Fruit fly (Drosophila melanogaster) Kc167 (cell line): ENCODE measurements around the gene dl.

Experiments used
- Myc ChIP-seq: fragments of >200 bp; optimal IDR thresholded peaks from 2 replicates; lab custom pipeline; 2017; ENCODE audit warnings: missing external identifiers
- Sin3A ChIP-seq: fragments of >200 bp; optimal IDR thresholded peaks from 2 replicates; lab custom pipeline; 2018; ENCODE audit warnings: missing external identifiers
- h ChIP-seq: fragments of >200 bp; optimal IDR thresholded peaks from 3 replicates; lab custom pipeline; 2018; ENCODE audit warnings: missing external identifiers
- insv ChIP-seq: fragments of >200 bp; optimal IDR thresholded peaks from 3 replicates; lab custom pipeline; 2018; ENCODE audit warnings: missing external identifiers
- psq ChIP-seq: fragments of >200 bp; optimal IDR thresholded peaks from 2 replicates; lab custom pipeline; 2017; ENCODE audit warnings: missing external identifiers
- ttk ChIP-seq: sonication (Bioruptor generic); optimal IDR thresholded peaks from 2 replicates; lab custom pipeline; 2017; ENCODE audit warnings: missing external identifiers

Gene dl

DNA sequence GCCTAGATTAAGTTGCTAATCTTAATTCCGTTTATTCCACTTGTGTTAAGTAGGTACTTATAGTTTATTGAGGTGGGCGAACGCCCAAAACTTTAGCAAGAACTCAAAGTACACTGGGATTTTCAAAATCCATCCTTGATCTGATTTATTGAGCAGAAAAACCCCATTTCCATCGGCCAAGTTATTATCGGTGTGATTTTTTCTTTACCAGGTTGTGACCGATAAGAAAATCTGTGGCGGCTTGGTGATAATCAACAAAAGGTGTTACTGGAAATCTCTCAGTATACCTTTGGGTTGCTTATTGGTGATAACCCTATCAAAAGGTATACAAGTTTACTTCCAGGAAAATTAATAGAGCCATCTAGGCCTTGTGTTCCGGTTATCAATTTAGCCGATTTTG, 29.7 kb downstream of the dl start:
- no peak for TF ChIP-seq Sin3A (lab: Kevin White, UChicago)
- TF ChIP-seq h (lab: Kevin White, UChicago): no peak
- TF ChIP-seq ttk (lab: Kevin White, UChicago): no peak
- TF ChIP-seq psq: no peak
- no peak for TF ChIP-seq Myc
- no peak for TF ChIP-seq insv (lab: Kevin White, UChicago)

DNA sequence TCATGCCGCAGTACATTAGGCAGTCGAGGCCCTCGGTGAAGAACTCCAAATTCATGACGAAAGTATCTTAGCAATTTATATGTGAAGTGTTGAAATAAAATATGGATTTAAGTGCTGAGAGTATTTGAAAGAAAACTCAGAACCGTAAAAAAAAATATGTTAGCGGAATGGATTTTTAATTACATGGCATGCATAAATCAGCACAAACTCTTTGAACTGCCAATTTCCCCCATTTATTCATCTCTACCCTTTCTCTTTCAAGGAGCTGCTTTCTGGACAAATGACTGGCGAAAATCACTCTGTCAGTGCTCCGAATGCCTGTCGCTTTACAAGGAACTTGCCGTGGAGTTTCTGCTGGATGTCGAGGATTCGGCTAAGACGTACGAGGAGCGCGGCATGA, 37.6 kb downstream of the dl start, which contains the start of gene Rsph9:
Rsph9 (minus strand) TSS at position 101 of the 400 bp plus-strand sequence.
- TF ChIP-seq h (lab: Kevin White, UChicago): no peak
- TF ChIP-seq psq: no peak
- TF ChIP-seq Myc: no peak
- no peak for TF ChIP-seq insv (lab: Kevin White, UChicago)
- no peak for TF ChIP-seq ttk (lab: Kevin White, UChicago)
- no peak for TF ChIP-seq Sin3A (lab: Kevin White, UChicago)

DNA sequence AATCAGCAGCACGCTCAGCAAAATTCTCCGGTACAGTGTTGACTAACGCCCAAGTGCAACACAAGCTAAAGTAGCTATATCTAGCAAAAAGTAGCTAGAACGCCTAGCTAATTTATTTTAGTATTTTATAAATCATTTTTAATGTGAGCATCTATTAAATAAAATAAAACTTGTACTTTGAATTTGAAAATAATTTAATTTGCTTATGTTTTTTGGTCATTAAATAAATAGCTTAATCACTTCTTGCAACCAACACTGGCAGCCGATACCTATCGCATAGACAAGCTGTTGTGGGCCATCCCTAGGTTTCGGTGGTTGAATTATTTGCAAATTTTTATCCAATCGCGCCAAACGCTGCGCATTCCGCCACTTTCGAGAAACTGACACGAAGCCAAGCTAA, 39.8 kb downstream of the dl start, which contains the start of the genes Polr2J and CG15141:
Polr2J (minus strand) TSS at position 49 of the 400 bp plus-strand sequence.
CG15141 (plus strand) TSS at position 284 of the 400 bp plus-strand sequence.
- TF ChIP-seq Sin3A (lab: Kevin White, UChicago): no peak
- TF ChIP-seq psq: no peak
- TF ChIP-seq h (lab: Kevin White, UChicago): no peak
- no peak for TF ChIP-seq insv (lab: Kevin White, UChicago)
- TF ChIP-seq ttk (lab: Kevin White, UChicago): no peak
- TF ChIP-seq Myc: no peak

DNA sequence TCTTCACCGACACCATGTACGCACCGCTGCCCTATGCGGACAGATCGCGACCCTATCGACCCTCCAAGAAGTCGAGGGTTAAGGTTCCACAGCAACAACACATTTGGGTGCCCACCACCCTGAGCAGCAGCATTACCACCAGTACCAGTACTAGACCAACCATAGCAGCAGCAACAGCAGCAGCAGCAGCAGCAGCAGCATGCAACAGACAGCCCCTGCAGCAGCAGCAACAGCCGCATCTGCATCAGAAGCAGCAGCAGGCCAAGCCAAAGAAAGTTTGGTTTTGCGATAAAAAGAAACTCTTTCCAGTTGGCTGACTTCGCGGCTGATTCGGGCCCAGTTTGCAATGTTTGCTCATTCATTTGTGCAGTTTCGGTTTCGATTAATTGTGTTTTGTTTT, 47.7 kb downstream of the dl start:
- TF ChIP-seq h (lab: Kevin White, UChicago) (no peak), psq (no peak), ttk (lab: Kevin White, UChicago) (no peak), Myc (no peak), Sin3A (lab: Kevin White, UChicago) (no peak), insv (lab: Kevin White, UChicago) (no peak)

DNA sequence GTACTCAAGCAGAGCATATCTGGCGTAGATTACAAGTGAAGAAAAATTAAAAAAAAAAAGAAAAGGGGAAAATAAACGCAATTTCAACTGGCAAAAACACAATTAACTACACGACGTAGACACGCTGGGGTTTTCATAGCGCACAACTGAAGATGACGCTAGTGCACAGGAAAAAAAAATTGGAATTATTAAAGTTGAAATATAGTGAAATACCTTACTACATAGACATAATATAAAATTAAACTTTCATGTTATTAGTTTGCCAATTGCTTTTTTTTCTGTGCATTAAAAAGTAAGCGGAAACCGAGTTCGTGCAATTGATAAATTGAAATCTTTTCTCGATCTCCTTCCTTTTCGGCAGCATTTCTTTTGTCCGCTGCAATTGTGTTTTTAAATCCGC, 52.8 kb downstream of the dl start:
- TF ChIP-seq psq (no peak), ttk (lab: Kevin White, UChicago) (no peak), Myc (no peak), insv (lab: Kevin White, UChicago) (no peak), Sin3A (lab: Kevin White, UChicago) (no peak), h (lab: Kevin White, UChicago) (no peak)

DNA sequence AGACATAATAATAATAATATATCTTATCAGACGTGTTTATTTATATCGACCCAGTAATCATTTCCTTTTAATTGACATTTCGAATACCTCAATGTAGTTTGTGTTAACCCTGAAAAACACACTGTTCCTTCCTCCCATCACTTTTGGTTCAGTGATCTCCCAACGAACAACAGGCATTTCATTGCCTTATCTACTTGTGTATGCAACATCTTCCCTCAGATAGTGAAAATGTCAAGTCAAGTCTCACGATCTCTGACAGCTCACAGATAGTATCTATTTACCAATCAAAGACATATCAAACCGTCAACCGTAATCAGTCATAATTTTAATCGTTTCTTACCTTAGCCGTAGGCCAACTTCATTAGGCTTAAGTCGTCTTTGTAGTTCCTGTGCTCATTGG, 55.2 kb downstream of the dl start:
- TF ChIP-seq Sin3A (lab: Kevin White, UChicago): no peak
- no peak for TF ChIP-seq h (lab: Kevin White, UChicago)
- TF ChIP-seq ttk (lab: Kevin White, UChicago): no peak
- TF ChIP-seq psq: no peak
- TF ChIP-seq Myc: no peak
- TF ChIP-seq insv (lab: Kevin White, UChicago): no peak

DNA sequence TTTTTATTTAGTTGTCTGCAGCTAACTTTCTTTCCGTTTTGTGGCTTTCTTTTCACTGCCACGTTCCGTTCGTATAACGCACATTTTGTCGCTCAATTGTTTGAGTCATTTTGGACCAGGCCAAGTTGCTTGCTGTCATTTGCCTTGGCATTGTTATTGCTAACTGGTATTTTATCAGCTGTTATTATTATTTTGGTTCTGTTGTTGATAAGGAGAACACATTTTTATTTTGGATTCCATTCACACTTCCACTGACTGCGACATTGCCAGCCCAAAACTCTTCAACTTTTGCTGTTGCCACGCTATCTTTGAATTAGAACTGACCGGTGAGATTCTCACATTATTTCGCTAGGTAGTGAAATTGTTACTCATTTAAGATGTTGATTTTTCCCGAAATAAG, 59.4 kb downstream of the dl start:
- no peak for TF ChIP-seq h (lab: Kevin White, UChicago)
- TF ChIP-seq insv (lab: Kevin White, UChicago): no peak
- no peak for TF ChIP-seq Myc
- TF ChIP-seq Sin3A (lab: Kevin White, UChicago): no peak
- TF ChIP-seq psq: no peak
- TF ChIP-seq ttk (lab: Kevin White, UChicago): no peak

DNA sequence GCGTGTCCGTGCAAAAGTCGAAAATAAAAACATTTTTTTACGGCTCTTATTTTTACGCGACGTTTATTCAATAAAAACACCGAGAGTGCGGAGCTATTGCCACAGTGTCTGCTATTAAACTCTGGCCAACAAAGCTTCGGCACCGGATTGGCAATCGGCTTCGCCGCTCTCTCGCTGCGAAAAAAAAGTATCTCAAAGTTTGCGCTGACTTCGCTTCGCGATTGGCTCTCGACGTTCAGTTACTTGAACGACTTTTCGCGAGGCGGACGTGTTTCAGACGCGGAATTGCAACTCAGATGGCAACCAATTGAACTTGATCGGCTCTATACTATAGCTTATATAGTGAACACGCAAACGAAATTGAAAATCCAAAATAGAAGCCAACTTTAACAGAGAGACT, 61.1 kb downstream of the dl start:
- TF ChIP-seq psq: no peak
- TF ChIP-seq h (lab: Kevin White, UChicago): no peak
- TF ChIP-seq insv (lab: Kevin White, UChicago): no peak
- no peak for TF ChIP-seq Sin3A (lab: Kevin White, UChicago)
- TF ChIP-seq Myc: no peak
- no peak for TF ChIP-seq ttk (lab: Kevin White, UChicago)

DNA sequence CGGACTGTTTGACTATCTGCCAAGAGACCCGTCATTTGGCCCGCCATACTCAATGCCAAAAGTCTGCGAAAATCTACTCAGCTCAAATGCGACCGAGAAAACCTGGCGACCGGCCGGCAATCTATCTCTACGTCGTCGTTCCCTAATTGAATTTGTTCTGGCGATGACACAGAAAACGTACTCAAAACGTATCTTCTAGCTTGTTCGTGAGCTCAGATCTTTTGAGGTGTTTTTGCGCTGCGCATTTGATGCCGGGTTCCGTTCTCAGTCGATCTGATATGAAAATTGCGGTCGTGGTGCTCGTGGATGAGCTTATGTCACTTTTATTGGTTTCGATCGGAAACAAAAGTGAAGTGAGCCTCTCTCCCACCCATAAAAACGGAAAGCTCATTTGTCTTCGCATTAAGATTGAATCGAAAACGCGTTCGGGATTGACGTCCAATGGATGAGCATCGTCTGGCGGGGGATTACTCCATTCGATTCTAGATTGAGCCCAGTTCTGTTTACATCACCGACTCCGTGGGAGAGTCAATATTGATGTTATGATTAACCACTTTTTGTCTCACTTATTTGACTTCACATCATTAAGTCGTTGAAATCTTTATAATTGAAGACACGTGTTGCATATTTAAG, 62.3 kb downstream of the dl start:
- TF ChIP-seq ttk (lab: Kevin White, UChicago) (no peak), h (lab: Kevin White, UChicago) (no peak)
